Worm (Caenorhabditis elegans): Measurements from ENCODE around the gene F56C3.9.
"Not testable (repeated sequence)": the region's sequence is repeated elsewhere in the genome, so short reads cannot be mapped to it uniquely, and the experiment has no call there.

Gene F56C3.9

DNA sequence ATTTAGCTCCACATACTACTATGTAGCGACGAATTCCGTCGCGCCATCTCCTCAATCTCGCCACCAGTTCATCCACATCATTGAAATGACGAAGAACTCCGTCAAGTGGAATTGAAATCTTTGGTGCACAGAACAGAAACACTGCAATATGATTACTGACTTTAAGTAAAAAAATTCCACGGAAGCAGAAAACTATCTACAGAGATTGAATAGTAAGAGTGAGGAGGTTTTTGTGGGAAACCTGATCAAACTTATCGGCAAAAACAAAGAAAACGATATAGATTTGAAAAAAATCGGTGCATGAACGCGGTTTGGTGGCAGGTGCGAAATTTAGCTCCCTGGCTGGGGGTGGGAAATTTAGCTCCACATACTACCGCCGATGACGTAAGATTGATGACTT, 9.7 kb upstream of the F56C3.9 start, which contains the start of gene ZK402.2:
TSS of gene ZK402.2 (plus strand) at position 301 of the 400 bp plus-strand sequence.
- TF ChIP-seq blmp-1 (tag; optimal IDR thresholded peaks at IDR 0.05); elt-1 (tag; optimal IDR thresholded peaks at IDR 0.05; ENCODE audit: borderline replicate concordance, insufficient read depth); ham-2 (GFP tag; optimal IDR thresholded peaks at IDR 0.05): not testable (repeated sequence)

DNA sequence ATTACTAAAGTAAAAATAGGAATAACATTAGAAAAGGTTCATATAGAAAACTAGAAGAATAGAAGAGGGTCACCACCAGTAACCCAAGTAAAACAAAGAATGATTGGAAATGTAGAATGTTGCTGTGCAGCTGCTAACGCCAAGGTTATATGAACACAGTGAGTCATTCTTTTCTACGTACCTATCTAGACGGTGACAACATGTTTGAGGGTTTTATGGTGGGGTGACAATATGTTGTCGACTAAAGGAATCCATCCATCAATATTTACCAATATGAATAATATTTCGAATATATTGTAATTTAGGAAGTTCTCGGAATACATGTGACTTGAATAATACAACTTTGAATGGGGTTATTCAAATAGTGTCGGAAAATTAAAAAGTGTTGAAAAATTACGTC, 7.5 kb upstream of the F56C3.9 start, which contains the start of gene ZK402.5:
TSS of gene ZK402.5 (minus strand) at position 101 of the 400 bp plus-strand sequence.
- TF ChIP-seq drap-1 (GFP tag; optimal IDR thresholded peaks at IDR 0.05) (no peak), cnd-1 (tag; optimal IDR thresholded peaks at IDR 0.05) (no peak), tbx-8 (GFP tag; optimal IDR thresholded peaks at IDR 0.05) (no peak), ces-1 (GFP tag; optimal IDR thresholded peaks at IDR 0.05) (no peak), ceh-43 (GFP tag; optimal IDR thresholded peaks at IDR 0.05) (no peak), nhr-237 (tag; optimal IDR thresholded peaks at IDR 0.05) (no peak), nhr-76 (tag; optimal IDR thresholded peaks at IDR 0.05) (no peak)

DNA sequence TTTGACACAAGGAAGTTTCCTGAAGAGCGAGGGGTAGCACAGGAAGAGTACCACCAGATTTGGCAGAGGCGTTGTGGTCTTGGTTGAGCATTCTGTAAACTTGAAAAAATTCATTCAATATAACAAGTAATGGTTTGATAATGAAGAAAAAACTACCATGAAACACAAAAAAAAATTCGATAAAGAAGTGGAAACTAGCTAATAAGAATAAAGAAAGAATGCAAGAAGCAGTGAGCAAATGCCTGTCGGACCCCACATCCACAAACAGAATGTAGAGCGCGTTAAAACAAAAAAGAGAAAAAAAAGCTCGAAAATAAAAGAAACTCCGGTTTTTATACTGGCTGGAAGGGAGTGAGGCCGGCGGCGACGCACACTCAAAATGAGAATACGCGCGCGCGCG, 3.7 kb upstream of the F56C3.9 start, which contains the start of gene H39E20.1:
TSS of gene H39E20.1 (minus strand) at position 101 of the 400 bp plus-strand sequence.
- TF ChIP-seq unc-120 (tag; optimal IDR thresholded peaks at IDR 0.05; ENCODE audit: poor library complexity, severe bottlenecking) = no peak
- TF ChIP-seq elt-1 (tag; optimal IDR thresholded peaks at IDR 0.05; ENCODE audit: borderline replicate concordance, insufficient read depth) = no peak
- TF ChIP-seq mep-1 (tag; optimal IDR thresholded peaks at IDR 0.05) = no peak
- TF ChIP-seq hlh-1 (tag; optimal IDR thresholded peaks at IDR 0.05) = no peak
- no peak for TF ChIP-seq nhr-237 (tag; optimal IDR thresholded peaks at IDR 0.05)
- TF ChIP-seq ces-1 (GFP tag; optimal IDR thresholded peaks at IDR 0.05) = no peak
- no peak for TF ChIP-seq drap-1 (GFP tag; optimal IDR thresholded peaks at IDR 0.05)
- TF ChIP-seq zip-8 (tag; optimal IDR thresholded peaks at IDR 0.05) = no peak
- TF ChIP-seq snpc-4 (tag; optimal IDR thresholded peaks at IDR 0.05) = no peak
- no peak for TF ChIP-seq sptf-1 (tag; optimal IDR thresholded peaks at IDR 0.05)
- TF ChIP-seq lin-32 (GFP tag; optimal IDR thresholded peaks at IDR 0.05) = no peak
- no peak for TF ChIP-seq ceh-39 (tag; optimal IDR thresholded peaks at IDR 0.05)
- TF ChIP-seq cnd-1 (tag; optimal IDR thresholded peaks at IDR 0.05) = no peak

DNA sequence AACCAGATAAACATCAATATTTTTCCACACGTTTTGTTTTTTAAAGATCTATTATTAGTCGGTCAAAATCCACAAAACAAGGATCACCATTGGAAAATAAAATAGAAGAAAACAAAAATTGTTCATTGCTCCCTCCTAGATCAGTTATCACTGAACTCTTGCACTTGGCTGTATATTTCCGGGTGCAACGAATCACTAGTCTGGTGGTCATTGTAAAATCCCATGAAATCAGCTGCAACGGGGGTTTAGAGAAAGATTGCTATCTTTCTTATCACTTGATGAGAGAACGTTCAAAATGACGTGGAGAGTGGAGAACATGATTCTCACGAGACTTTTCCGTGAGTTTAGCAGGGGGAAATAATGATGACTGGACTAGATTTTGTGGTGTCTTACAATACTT, 2.0 kb upstream of the F56C3.9 start:
- TF ChIP-seq nhr-237 (tag; optimal IDR thresholded peaks at IDR 0.05) = no peak
- no peak for TF ChIP-seq lin-32 (GFP tag; optimal IDR thresholded peaks at IDR 0.05)
- TF ChIP-seq flh-1 (GFP tag; optimal IDR thresholded peaks at IDR 0.05) = no peak
- no peak for TF ChIP-seq elt-3 (tag; optimal IDR thresholded peaks at IDR 0.05)
- no peak for TF ChIP-seq ztf-11 (tag; optimal IDR thresholded peaks at IDR 0.05)
- no peak for TF ChIP-seq blmp-1 (tag; optimal IDR thresholded peaks at IDR 0.05)
- TF ChIP-seq snpc-4 (tag; optimal IDR thresholded peaks at IDR 0.05) = no peak
- no peak for TF ChIP-seq ceh-39 (tag; optimal IDR thresholded peaks at IDR 0.05)
- no peak for TF ChIP-seq unc-120 (tag; optimal IDR thresholded peaks at IDR 0.05; ENCODE audit: poor library complexity, severe bottlenecking)
- TF ChIP-seq pha-4 (tag; optimal IDR thresholded peaks at IDR 0.05) = no peak
- no peak for TF ChIP-seq mls-2 (tag; optimal IDR thresholded peaks at IDR 0.05)
- no peak for TF ChIP-seq unc-62 (GFP tag; optimal IDR thresholded peaks at IDR 0.05)
- no peak for TF ChIP-seq ces-1 (GFP tag; optimal IDR thresholded peaks at IDR 0.05)
- no peak for TF ChIP-seq zip-8 (tag; optimal IDR thresholded peaks at IDR 0.05)
- no peak for TF ChIP-seq M03D4.4 (tag; optimal IDR thresholded peaks at IDR 0.05)

DNA sequence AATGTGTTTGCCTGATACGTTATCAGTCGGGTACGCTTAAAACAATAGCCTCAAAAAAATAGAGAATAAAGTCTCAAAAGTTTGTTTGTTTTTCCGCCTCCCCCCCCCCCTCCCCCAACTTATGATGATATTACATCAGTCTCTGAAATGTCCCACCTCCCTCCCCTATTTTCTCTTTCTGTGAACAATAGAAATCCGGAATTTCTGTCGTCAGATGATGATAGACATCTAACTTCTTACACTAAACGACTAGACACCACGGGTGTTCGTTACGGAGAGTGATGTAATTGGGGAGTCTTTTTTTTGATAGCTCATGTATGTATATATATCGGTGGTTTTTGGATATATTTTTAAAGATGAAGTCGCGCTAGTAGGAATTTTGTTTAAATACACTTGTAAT, 646 bp upstream of the F56C3.9 start:
- TF ChIP-seq flh-1 (GFP tag; optimal IDR thresholded peaks at IDR 0.05) = no peak
- TF ChIP-seq mep-1 (tag; optimal IDR thresholded peaks at IDR 0.05) = no peak
- no peak for TF ChIP-seq tbx-8 (GFP tag; optimal IDR thresholded peaks at IDR 0.05)
- no peak for TF ChIP-seq ceh-43 (GFP tag; optimal IDR thresholded peaks at IDR 0.05)
- no peak for TF ChIP-seq ceh-83 (GFP tag; optimal IDR thresholded peaks at IDR 0.05)

DNA sequence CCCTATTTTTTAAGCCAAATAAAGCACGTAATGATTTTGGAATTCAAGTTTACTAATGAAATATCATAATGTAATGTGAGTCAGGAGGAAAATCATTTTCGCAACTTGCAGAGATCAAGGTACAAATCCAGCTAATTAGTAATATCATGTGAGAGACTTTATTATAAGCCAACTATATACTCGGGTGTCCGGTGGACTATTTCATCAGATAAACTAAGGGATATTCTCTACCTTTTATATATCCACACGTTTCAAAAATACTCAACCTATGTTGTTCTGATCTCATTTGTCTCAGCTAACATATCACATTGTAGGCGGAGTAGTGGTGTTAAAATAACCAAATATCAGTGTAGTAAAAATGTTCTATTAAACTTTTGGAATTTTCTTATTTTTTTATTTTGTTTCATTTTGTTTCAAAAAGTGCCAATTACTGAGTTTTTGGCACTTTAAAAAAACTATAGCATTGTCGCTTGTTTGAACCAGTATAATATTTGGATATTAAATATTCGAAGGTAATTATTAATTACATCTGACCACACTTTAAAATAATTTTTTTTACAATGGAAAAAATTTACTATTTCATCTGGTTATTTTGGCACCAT, 4.3 kb downstream of the F56C3.9 start:
- TF ChIP-seq elt-3 (tag; optimal IDR thresholded peaks at IDR 0.05) (peak; percentile 74), lin-32 (GFP tag; optimal IDR thresholded peaks at IDR 0.05) (no peak), nhr-237 (tag; optimal IDR thresholded peaks at IDR 0.05) (peak; percentile 89), ces-1 (GFP tag; optimal IDR thresholded peaks at IDR 0.05) (peak; percentile 62)
